Fruit fly (Drosophila melanogaster) whole organism, embryonic: ENCODE results near the gene Atat.

Experiments used
- ATbp ChIP-seq: fragments of 200-800 bp; sonication (Bioruptor generic); optimal IDR thresholded peaks from 2 replicates; lab custom pipeline; 2017; ENCODE audit warnings: missing biosample characterization, mild to moderate bottlenecking, missing genetic modification characterization, missing genetic modification reagents
- CG10959 ChIP-seq: fragments of 200-800 bp; sonication (Bioruptor generic); IDR thresholded peaks from 2 replicates; pipeline ENCODE4 v1.3.6; 2022; ENCODE audit warnings: missing biosample characterization, missing genetic modification characterization
- CG11456 ChIP-seq: fragments of 200-800 bp; sonication (Bioruptor generic); IDR thresholded peaks from 3 replicates; pipeline ENCODE4 v1.3.6; 2022; ENCODE audit warnings: missing biosample characterization, missing genetic modification characterization
- CG11696 ChIP-seq: fragments of 200-800 bp; sonication (Bioruptor generic); IDR thresholded peaks from 2 replicates; pipeline ENCODE4 v1.3.6; 2022; ENCODE audit warnings: missing biosample characterization, missing genetic modification characterization
- CG11723 ChIP-seq: fragments of 200-800 bp; sonication (Bioruptor generic); optimal IDR thresholded peaks from 2 replicates; lab custom pipeline; 2017; ENCODE audit warnings: missing biosample characterization, mild to moderate bottlenecking, missing genetic modification characterization
- CG12071 ChIP-seq: fragments of 200-800 bp; sonication (Bioruptor generic); optimal IDR thresholded peaks from 3 replicates; lab custom pipeline; 2018; ENCODE audit warnings: missing biosample characterization, mild to moderate bottlenecking, missing genetic modification characterization
- CG12236 ChIP-seq: fragments of 200-800 bp; sonication (Bioruptor generic); optimal IDR thresholded peaks from 2 replicates; lab custom pipeline; 2016; ENCODE audit warnings: missing biosample characterization, missing genetic modification characterization
- CG12391 ChIP-seq: fragments of 200-800 bp; sonication (Bioruptor generic); optimal IDR thresholded peaks from 3 replicates; lab custom pipeline; 2018; ENCODE audit warnings: missing biosample characterization, mild to moderate bottlenecking, missing genetic modification characterization, moderate library complexity
- CG12744 ChIP-seq: fragments of 200-800 bp; sonication (Bioruptor generic); optimal IDR thresholded peaks from 2 replicates; lab custom pipeline; 2016; ENCODE audit warnings: missing biosample characterization, missing genetic modification characterization
- CG14441 ChIP-seq: fragments of 200-800 bp; sonication (Bioruptor generic); IDR thresholded peaks from 2 replicates; pipeline ENCODE4 v1.3.6; 2022; ENCODE audit warnings: missing biosample characterization, missing genetic modification characterization
- CG14667 ChIP-seq: fragments of 200-800 bp; sonication (Bioruptor generic); IDR thresholded peaks from 2 replicates; pipeline ENCODE4 v1.3.6; 2022; ENCODE audit warnings: missing biosample characterization, missing genetic modification characterization
- CG16779 ChIP-seq: fragments of 200-800 bp; sonication (Bioruptor generic); IDR thresholded peaks from 2 replicates; pipeline ENCODE4 v1.3.6; 2022; ENCODE audit warnings: missing biosample characterization, missing genetic modification characterization
- CG17612 ChIP-seq: fragments of 200-800 bp; sonication (Bioruptor generic); IDR thresholded peaks from 2 replicates; pipeline ENCODE4 v1.3.6; 2022; ENCODE audit warnings: missing biosample characterization, missing genetic modification characterization
- CG18599 ChIP-seq: fragments of 200-800 bp; sonication (Bioruptor generic); optimal IDR thresholded peaks from 3 replicates; lab custom pipeline; 2017; ENCODE audit warnings: missing biosample characterization, missing genetic modification characterization, mild to moderate bottlenecking, moderate library complexity, missing genetic modification reagents
- CG2116 ChIP-seq: fragments of 200-800 bp; sonication (Bioruptor generic); optimal IDR thresholded peaks from 3 replicates; lab custom pipeline; 2018; ENCODE audit warnings: missing biosample characterization, mild to moderate bottlenecking, missing genetic modification characterization
- CG2199 ChIP-seq: fragments of 200-800 bp; sonication (Bioruptor generic); IDR thresholded peaks from 3 replicates; pipeline ENCODE4 v1.3.6; 2022; ENCODE audit warnings: missing biosample characterization, missing genetic modification characterization
- CG31441 ChIP-seq: fragments of 200-800 bp; sonication (Bioruptor generic); IDR thresholded peaks from 2 replicates; pipeline ENCODE4 v1.3.6; 2022; ENCODE audit warnings: missing biosample characterization, missing genetic modification characterization
- CG3281 ChIP-seq: fragments of 200-800 bp; sonication (Bioruptor generic); optimal IDR thresholded peaks from 3 replicates; lab custom pipeline; 2017; ENCODE audit warnings: missing biosample characterization, mild to moderate bottlenecking, missing genetic modification characterization
- CG3407 ChIP-seq: fragments of 200-800 bp; sonication (Bioruptor generic); optimal IDR thresholded peaks from 2 replicates; lab custom pipeline; 2018; ENCODE audit warnings: missing biosample characterization, mild to moderate bottlenecking, missing genetic modification characterization
- CG34224 ChIP-seq: fragments of 200-800 bp; sonication (Bioruptor generic); IDR thresholded peaks from 3 replicates; pipeline ENCODE4 v1.3.6; 2022; ENCODE audit warnings: missing biosample characterization, missing genetic modification characterization; ENCODE audit not compliant: partially characterized antibody
- CG4424 ChIP-seq: fragments of 200-800 bp; sonication (Bioruptor generic); optimal IDR thresholded peaks from 3 replicates; lab custom pipeline; 2016; ENCODE audit warnings: missing biosample characterization, missing genetic modification characterization
- CTCF ChIP-seq: fragments of 200-800 bp; sonication (Bioruptor generic); optimal IDR thresholded peaks from 2 replicates; lab custom pipeline; 2017; ENCODE audit warnings: missing biosample characterization, mild to moderate bottlenecking, missing genetic modification characterization, moderate library complexity
- Chrac-16 ChIP-seq: fragments of 200-800 bp; sonication (Bioruptor generic); optimal IDR thresholded peaks from 3 replicates; lab custom pipeline; 2016; ENCODE audit warnings: missing biosample characterization, missing genetic modification characterization
- Dek ChIP-seq: fragments of 200-800 bp; sonication (Bioruptor generic); optimal IDR thresholded peaks from 3 replicates; lab custom pipeline; 2019; ENCODE audit warnings: missing biosample characterization, mild to moderate bottlenecking, missing genetic modification characterization, moderate library complexity
- Dfd ChIP-seq, 2 experiments: fragments of >200 bp; optimal IDR thresholded peaks; 2 replicates each; lab custom pipeline; 2017; ENCODE audit warnings: missing biosample characterization in 2 of 2, missing genetic modification characterization in 2 of 2
- Ets97D ChIP-seq: fragments of 200-800 bp; sonication (Bioruptor generic); optimal IDR thresholded peaks from 3 replicates; lab custom pipeline; 2016; ENCODE audit warnings: missing biosample characterization, missing genetic modification characterization
- H15 ChIP-seq: fragments of 200-800 bp; sonication (Bioruptor generic); IDR thresholded peaks from 3 replicates; pipeline ENCODE4 v1.3.6; 2022; ENCODE audit warnings: missing biosample characterization, missing genetic modification characterization
- HLH4C ChIP-seq: fragments of 200-800 bp; sonication (Bioruptor generic); IDR thresholded peaks from 3 replicates; pipeline ENCODE4 v1.3.6; 2022; ENCODE audit warnings: missing biosample characterization, missing genetic modification characterization; ENCODE audit not compliant: partially characterized antibody
- NFAT ChIP-seq: fragments of 200-800 bp; sonication (Bioruptor generic); IDR thresholded peaks from 2 replicates; pipeline ENCODE4 v1.3.6; 2022; ENCODE audit warnings: missing biosample characterization, missing genetic modification characterization
- Opbp ChIP-seq: fragments of 200-800 bp; sonication (Bioruptor generic); IDR thresholded peaks from 3 replicates; pipeline ENCODE4 v1.3.6; 2022; ENCODE audit warnings: missing biosample characterization, missing genetic modification characterization; ENCODE audit not compliant: partially characterized antibody
- ap ChIP-seq: fragments of 200-800 bp; sonication (Bioruptor generic); IDR thresholded peaks from 2 replicates; pipeline ENCODE4 v1.3.6; 2022; ENCODE audit warnings: missing biosample characterization, missing genetic modification characterization
- bcd ChIP-seq: fragments of 200-800 bp; sonication (Bioruptor generic); optimal IDR thresholded peaks from 2 replicates; lab custom pipeline; 2017; ENCODE audit warnings: missing biosample characterization, mild to moderate bottlenecking, missing genetic modification characterization
- chn ChIP-seq: fragments of 200-800 bp; sonication (Bioruptor generic); optimal IDR thresholded peaks from 2 replicates; lab custom pipeline; 2016; ENCODE audit warnings: missing biosample characterization, missing genetic modification characterization
- dmrt11E ChIP-seq: fragments of 200-800 bp; sonication (Bioruptor generic); optimal IDR thresholded peaks from 3 replicates; lab custom pipeline; 2018; ENCODE audit warnings: missing biosample characterization, mild to moderate bottlenecking, missing genetic modification characterization, moderate library complexity
- emc ChIP-seq: fragments of 200-800 bp; sonication (Bioruptor generic); optimal IDR thresholded peaks from 2 replicates; lab custom pipeline; 2016; ENCODE audit warnings: missing biosample characterization, missing genetic modification characterization
- fd3F ChIP-seq: fragments of 200-800 bp; sonication (Bioruptor generic); optimal IDR thresholded peaks from 2 replicates; lab custom pipeline; 2018; ENCODE audit warnings: missing biosample characterization, mild to moderate bottlenecking, missing genetic modification characterization, moderate library complexity
- grn ChIP-seq: fragments of 200-800 bp; sonication (Bioruptor generic); optimal IDR thresholded peaks from 3 replicates; lab custom pipeline; 2017; ENCODE audit warnings: missing biosample characterization, missing genetic modification characterization
- kah ChIP-seq: fragments of 200-800 bp; sonication (Bioruptor generic); optimal IDR thresholded peaks from 2 replicates; lab custom pipeline; 2018; ENCODE audit warnings: missing biosample characterization, mild to moderate bottlenecking, missing genetic modification characterization
- knrl ChIP-seq: fragments of 200-800 bp; sonication (Bioruptor generic); IDR thresholded peaks from 3 replicates; pipeline ENCODE4 v1.3.6; 2022; ENCODE audit warnings: missing biosample characterization, missing genetic modification characterization; ENCODE audit not compliant: partially characterized antibody
- lab ChIP-seq: fragments of 200-800 bp; sonication (Bioruptor generic); optimal IDR thresholded peaks from 3 replicates; lab custom pipeline; 2017; ENCODE audit warnings: missing biosample characterization, missing genetic modification characterization, mild to moderate bottlenecking, moderate library complexity, missing genetic modification reagents
- org-1 ChIP-seq: fragments of 200-800 bp; sonication (Bioruptor generic); optimal IDR thresholded peaks from 2 replicates; lab custom pipeline; 2017; ENCODE audit warnings: missing biosample characterization, missing genetic modification characterization
- pho ChIP-seq: fragments of 200-800 bp; sonication (Bioruptor generic); optimal IDR thresholded peaks from 2 replicates; lab custom pipeline; 2016; ENCODE audit warnings: missing biosample characterization, missing genetic modification characterization
- pum ChIP-seq: fragments of 200-800 bp; sonication (Bioruptor generic); optimal IDR thresholded peaks from 2 replicates; lab custom pipeline; 2016; ENCODE audit warnings: missing biosample characterization, missing genetic modification characterization
- pzg ChIP-seq: fragments of 200-800 bp; sonication (Bioruptor generic); optimal IDR thresholded peaks from 3 replicates; lab custom pipeline; 2018; ENCODE audit warnings: missing biosample characterization, mild to moderate bottlenecking, missing genetic modification characterization, moderate library complexity
- run ChIP-seq: fragments of 200-800 bp; sonication (Bioruptor generic); optimal IDR thresholded peaks from 3 replicates; lab custom pipeline; 2018; ENCODE audit warnings: missing biosample characterization, mild to moderate bottlenecking, missing genetic modification characterization
- sqz ChIP-seq: fragments of 200-800 bp; sonication (Bioruptor generic); optimal IDR thresholded peaks from 3 replicates; lab custom pipeline; 2018; ENCODE audit warnings: missing biosample characterization, mild to moderate bottlenecking, missing genetic modification characterization
- sug ChIP-seq: fragments of 200-800 bp; optimal IDR thresholded peaks from 2 replicates; lab custom pipeline; 2019; ENCODE audit warnings: missing biosample characterization, mild to moderate bottlenecking, missing genetic modification characterization, moderate library complexity
- trem ChIP-seq: fragments of 200-800 bp; optimal IDR thresholded peaks from 3 replicates; lab custom pipeline; 2019; ENCODE audit warnings: missing biosample characterization, mild to moderate bottlenecking, missing genetic modification characterization, moderate library complexity
- ttk ChIP-seq: fragments of 200-800 bp; sonication (Bioruptor generic); IDR thresholded peaks from 2 replicates; pipeline ENCODE4 v2.1.2; 2022; ENCODE audit warnings: missing biosample characterization, missing genetic modification characterization
- tup ChIP-seq: fragments of 200-800 bp; sonication (Bioruptor generic); optimal IDR thresholded peaks from 2 replicates; lab custom pipeline; 2016; ENCODE audit warnings: missing biosample characterization, mild to moderate bottlenecking, missing genetic modification characterization, moderate library complexity
- twi ChIP-seq: fragments of 200-800 bp; optimal IDR thresholded peaks from 2 replicates; lab custom pipeline; 2019; ENCODE audit warnings: missing biosample characterization, mild to moderate bottlenecking, missing genetic modification characterization, moderate library complexity

The Atat gene

dm6 chr3L:9441907-9442479, 15.4 kb upstream of the Atat start, which contains the start of the genes Bet3 and Nf-YA (continued):
- peak; percentile 38; the same call in 1 of the 2 replicates for TF ChIP-seq ttk (GFP tag; lab: Robert Waterston, UW)
- TF ChIP-seq Ets97D: peak; percentile 55
- TF ChIP-seq CG2199: no peak
- peak; percentile 71 for TF ChIP-seq CG12391
- no peak for TF ChIP-seq CG11723 (GFP tag; lab: Kevin White, UChicago)
- TF ChIP-seq run (tag; lab: Kevin White, UChicago): no peak
- peak; percentile 51 for TF ChIP-seq CG4424 (GFP tag; lab: Kevin White, UChicago)
- TF ChIP-seq CG14667 (GFP tag; lab: Robert Waterston, UW): no peak; the same call in 1 of the 2 replicates
- peak; percentile 32 for TF ChIP-seq lab (GFP tag; lab: Kevin White, UChicago)
- TF ChIP-seq pho (GFP tag; lab: Kevin White, UChicago): peak; percentile 43
- TF ChIP-seq pum: peak; percentile 76
- TF ChIP-seq knrl (GFP tag; lab: Robert Waterston, UW): peak; percentile 90
- TF ChIP-seq CG17612 (GFP tag; lab: Robert Waterston, UW): peak; percentile 43
- peak; percentile 32 for TF ChIP-seq Chrac-16
- no peak for TF ChIP-seq tup
- no peak for TF ChIP-seq ap (GFP tag; lab: Robert Waterston, UW)
- TF ChIP-seq CG34224 (GFP tag; lab: Robert Waterston, UW): peak; percentile 83
- peak; percentile 59 for TF ChIP-seq CG14441 (GFP tag; lab: Robert Waterston, UW)
- peak; percentile 29 for TF ChIP-seq CG18599 (GFP tag; lab: Kevin White, UChicago)
- TF ChIP-seq CG11696 (GFP tag; lab: Robert Waterston, UW): peak; percentile 40; the same call in 1 of the 2 replicates
- peak; percentile 35 for TF ChIP-seq dmrt11E (tag; lab: Kevin White, UChicago)
- TF ChIP-seq CTCF: no peak
- TF ChIP-seq CG12236: no peak
- no peak for TF ChIP-seq CG10959
- peak; percentile 47 for TF ChIP-seq Dek (tag; lab: Kevin White, UChicago)
- peak; percentile 21 for TF ChIP-seq CG12744 (GFP tag; lab: Kevin White, UChicago)
- TF ChIP-seq CG12071 (GFP tag; lab: Kevin White, UChicago): no peak
- TF ChIP-seq Opbp (GFP tag; lab: Robert Waterston, UW): peak; percentile 83
- TF ChIP-seq ATbp (GFP tag; lab: Kevin White, UChicago): no peak
- TF ChIP-seq CG2116 (GFP tag; lab: Kevin White, UChicago): peak; percentile 96
- no peak for TF ChIP-seq CG3407
- TF ChIP-seq bcd (GFP tag; lab: Kevin White, UChicago): peak; percentile 55
- peak; percentile 69 for TF ChIP-seq HLH4C (GFP tag; lab: Robert Waterston, UW)
- no peak for TF ChIP-seq fd3F (GFP tag; lab: Kevin White, UChicago)
- peak; percentile 79 for TF ChIP-seq pzg (GFP tag; lab: Kevin White, UChicago)
- TF ChIP-seq kah (GFP tag; lab: Kevin White, UChicago): no peak
- peak; percentile 41 for TF ChIP-seq sug
- TF ChIP-seq trem (tag; lab: Kevin White, UChicago): peak; percentile 62
- TF ChIP-seq org-1 (GFP tag; lab: Kevin White, UChicago): no peak
- peak; percentile 88 for TF ChIP-seq NFAT
- no peak for TF ChIP-seq sqz (GFP tag; lab: Kevin White, UChicago)
- peak; percentile 66 for TF ChIP-seq chn (GFP tag; lab: Kevin White, UChicago)
- peak; percentile 74 for TF ChIP-seq CG31441
- TF ChIP-seq Dfd (GFP tag; optimal IDR thresholded peaks at IDR 0.05; lab: Kevin White, UChicago): no peak
- no peak for TF ChIP-seq twi (tag; lab: Kevin White, UChicago)
- no peak for TF ChIP-seq CG16779 (GFP tag; lab: Robert Waterston, UW)
- no peak for TF ChIP-seq grn
- TF ChIP-seq CG11456 (GFP tag; lab: Robert Waterston, UW): peak; percentile 79
- TF ChIP-seq emc (GFP tag; lab: Kevin White, UChicago): no peak
- TF ChIP-seq H15 (GFP tag; lab: Robert Waterston, UW): peak; percentile 12; the same call in 1 of the 3 replicates
- peak; percentile 40 for TF ChIP-seq CG3281 (GFP tag; lab: Kevin White, UChicago)
